Worm (Caenorhabditis elegans): Measurements from ENCODE around the gene pqn-29.

The pqn-29 gene

ce11 chrIII:4647878-4648277 lies 1.7 kb upstream of the pqn-29 start, which contains the start of gene T23F11.6:
Gene T23F11.6 (minus strand): TSS chrIII:4647922.
- TF ChIP-seq mab-5 (tag; optimal IDR thresholded peaks at IDR 0.05), result no peak
- no peak for TF ChIP-seq nhr-6 (tag; optimal IDR thresholded peaks at IDR 0.05)
- no peak for TF ChIP-seq nhr-77 (tag; optimal IDR thresholded peaks at IDR 0.05)
- TF ChIP-seq crh-2 (tag; optimal IDR thresholded peaks at IDR 0.05), result peak; percentile 5
- no peak for TF ChIP-seq sma-9 (GFP tag; optimal IDR thresholded peaks at IDR 0.05)
- TF ChIP-seq sma-9 (tag; optimal IDR thresholded peaks at IDR 0.05), result no peak
- TF ChIP-seq ama-1 (optimal IDR thresholded peaks at IDR 0.05), result no peak
- TF ChIP-seq skn-1 (tag; optimal IDR thresholded peaks at IDR 0.05), result no peak
- TF ChIP-seq sem-4 (tag; optimal IDR thresholded peaks at IDR 0.05), result no peak
- TF ChIP-seq fos-1 (tag; optimal IDR thresholded peaks at IDR 0.05), result peak; percentile 63

ce11 chrIII:4647341-4647740 lies 1.2 kb upstream of the pqn-29 start:
- no peak for TF ChIP-seq nhr-129 (tag; optimal IDR thresholded peaks at IDR 0.05)
- TF ChIP-seq unc-39 (tag; optimal IDR thresholded peaks at IDR 0.05), result no peak
- no peak for TF ChIP-seq mbf-1 (tag; optimal IDR thresholded peaks at IDR 0.05)
- no peak for TF ChIP-seq nhr-23 (tag; optimal IDR thresholded peaks at IDR 0.05)
- TF ChIP-seq peb-1 (tag; optimal IDR thresholded peaks at IDR 0.05), result no peak
- no peak for TF ChIP-seq blmp-1 (tag; optimal IDR thresholded peaks at IDR 0.05; ENCODE audit: insufficient read depth)
- no peak for TF ChIP-seq ceh-16 (tag; optimal IDR thresholded peaks at IDR 0.05)
- no peak for TF ChIP-seq ztf-11 (tag; optimal IDR thresholded peaks at IDR 0.05)
- TF ChIP-seq lin-39 (tag; optimal IDR thresholded peaks at IDR 0.05), result no peak
- TF ChIP-seq elt-1 (tag; optimal IDR thresholded peaks at IDR 0.05), result no peak
- TF ChIP-seq sma-3 (GFP tag; optimal IDR thresholded peaks at IDR 0.05), result no peak

ce11 chrIII:4643262-4643661 lies 2.9 kb downstream of the pqn-29 start, which contains the start of gene pfas-1:
Gene pfas-1 (minus strand): TSS chrIII:4643310.
- TF ChIP-seq fos-1 (tag; optimal IDR thresholded peaks at IDR 0.05), result peak; percentile 77
- TF ChIP-seq peb-1 (tag; optimal IDR thresholded peaks at IDR 0.05), result no peak

DNA sequence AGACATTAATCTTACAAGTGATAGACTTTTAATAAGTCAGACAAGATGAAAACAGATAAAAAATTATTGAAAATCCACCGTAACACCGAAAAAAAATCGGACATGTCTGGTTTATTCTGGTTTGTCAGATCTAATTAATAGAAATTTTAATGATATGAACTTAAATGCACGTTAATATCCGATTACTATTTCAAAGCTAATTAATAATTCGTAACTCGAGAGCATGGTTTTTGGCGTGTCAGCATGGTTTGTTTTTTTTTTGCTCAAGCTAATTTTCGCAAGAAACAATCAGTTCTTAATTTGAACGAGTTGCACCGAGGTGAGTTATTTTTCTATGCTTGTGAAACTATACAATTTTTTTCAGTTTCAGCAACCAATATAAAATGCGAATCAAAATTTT lies 11.2 kb downstream of the pqn-29 start, which contains the start of gene clec-153:
Gene clec-153 (plus strand): TSS at position 301 of the 400 bp plus-strand sequence.
- TF ChIP-seq Y55F3AM.14 (GFP tag; optimal IDR thresholded peaks at IDR 0.05), result no peak
- no peak for TF ChIP-seq nhr-129 (tag; optimal IDR thresholded peaks at IDR 0.05)
- no peak for TF ChIP-seq fos-1 (tag; optimal IDR thresholded peaks at IDR 0.05)
- TF ChIP-seq skn-1 (tag; optimal IDR thresholded peaks at IDR 0.05), result no peak
- no peak for TF ChIP-seq ZK546.5 (tag; optimal IDR thresholded peaks at IDR 0.05)
- no peak for TF ChIP-seq unc-62 (GFP tag; optimal IDR thresholded peaks at IDR 0.05)
- no peak for TF ChIP-seq blmp-1 (tag; optimal IDR thresholded peaks at IDR 0.05; ENCODE audit: insufficient read depth)
- no peak for TF ChIP-seq aly-2 (tag; optimal IDR thresholded peaks at IDR 0.05)

ce11 chrIII:4628165-4628564 lies 18.0 kb downstream of the pqn-29 start, which contains the start of gene clec-151:
Gene clec-151 (plus strand): TSS chrIII:4628465.
- no peak for TF ChIP-seq mab-5 (tag; optimal IDR thresholded peaks at IDR 0.05)
- TF ChIP-seq aly-2 (tag; optimal IDR thresholded peaks at IDR 0.05), result no peak
- no peak for TF ChIP-seq nhr-237 (tag; optimal IDR thresholded peaks at IDR 0.05)
- no peak for TF ChIP-seq nhr-21 (tag; optimal IDR thresholded peaks at IDR 0.05)
- no peak for TF ChIP-seq nhr-77 (tag; optimal IDR thresholded peaks at IDR 0.05)
- no peak for TF ChIP-seq F13H6.1 (tag; optimal IDR thresholded peaks at IDR 0.05)
- no peak for TF ChIP-seq elt-1 (tag; optimal IDR thresholded peaks at IDR 0.05)

- TF ChIP-seq nhr-10 (tag; optimal IDR thresholded peaks at IDR 0.05) (no peak), sma-9 (GFP tag; optimal IDR thresholded peaks at IDR 0.05) (no peak), sma-9 (tag; optimal IDR thresholded peaks at IDR 0.05) (no peak), ZK546.5 (tag; optimal IDR thresholded peaks at IDR 0.05) (no peak), lin-39 (tag; optimal IDR thresholded peaks at IDR 0.05) (no peak), fos-1 (tag; optimal IDR thresholded peaks at IDR 0.05) (no peak), mbf-1 (tag; optimal IDR thresholded peaks at IDR 0.05) (no peak), unc-55 (GFP tag; optimal IDR thresholded peaks at IDR 0.05) (no peak), lin-11 (tag; optimal IDR thresholded peaks at IDR 0.05) (no peak), ceh-16 (tag; optimal IDR thresholded peaks at IDR 0.05) (no peak), gmeb-1 (tag; optimal IDR thresholded peaks at IDR 0.05) (no peak)
Observed at ce11 chrIII:4626148-4626922, 19.8 kb downstream of the pqn-29 start.
